Worm (Caenorhabditis elegans): ENCODE results near the gene srd-41.

srd-41 gene

DNA sequence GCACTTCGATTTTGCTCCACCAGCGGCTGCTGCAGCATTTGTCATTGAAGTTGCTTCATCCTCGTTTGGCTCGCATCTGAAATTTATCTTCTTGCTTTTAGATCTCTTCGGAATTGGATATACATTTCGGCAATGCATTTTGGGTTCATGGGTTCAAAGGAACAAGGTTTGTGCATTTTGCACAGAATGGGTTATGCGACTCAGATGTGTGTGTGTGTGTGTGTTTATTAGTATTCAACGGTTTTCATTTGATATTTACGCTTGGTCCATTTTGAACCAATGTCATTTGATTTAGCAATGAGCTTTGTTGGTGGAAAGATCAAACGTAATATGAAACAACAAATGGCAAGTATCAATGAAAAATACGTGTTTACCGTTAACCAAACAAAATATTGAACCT lies 49.3 kb downstream of the srd-41 start:
- TF ChIP-seq lsy-2 (tag; optimal IDR thresholded peaks at IDR 0.05) (no peak), nhr-25 (tag; optimal IDR thresholded peaks at IDR 0.05) (no peak), ztf-11 (tag; optimal IDR thresholded peaks at IDR 0.05) (no peak), zag-1 (tag; optimal IDR thresholded peaks at IDR 0.05) (no peak), mbf-1 (tag; optimal IDR thresholded peaks at IDR 0.05) (no peak), snpc-4 (tag; optimal IDR thresholded peaks at IDR 0.05) (no peak), sma-3 (GFP tag; optimal IDR thresholded peaks at IDR 0.05) (no peak), nhr-6 (tag; optimal IDR thresholded peaks at IDR 0.05) (no peak), unc-55 (GFP tag; optimal IDR thresholded peaks at IDR 0.05) (no peak), C34F6.9 (tag; optimal IDR thresholded peaks at IDR 0.05) (no peak), aly-2 (tag; optimal IDR thresholded peaks at IDR 0.05) (no peak), nhr-77 (tag; optimal IDR thresholded peaks at IDR 0.05) (no peak), Y55F3AM.14 (GFP tag; optimal IDR thresholded peaks at IDR 0.05) (no peak), nhr-12 (tag; optimal IDR thresholded peaks at IDR 0.05) (no peak), ztf-4 (tag; optimal IDR thresholded peaks at IDR 0.05) (no peak)

Measured in whole organism, L2 larva.